Worm (Caenorhabditis elegans): ENCODE measurements around the gene prdx-2.

prdx-2 gene

ce11 chrII:5389831-5390323, 11.9 kb downstream of the prdx-2 start, which contains the start of gene ndx-6:
ndx-6 (minus strand) TSS chrII:5389881.
- TF ChIP-seq sem-2 (GFP tag; optimal IDR thresholded peaks at IDR 0.05) (no peak), elt-3 (tag; optimal IDR thresholded peaks at IDR 0.05) (no peak), ham-2 (GFP tag; optimal IDR thresholded peaks at IDR 0.05) (no peak), flh-1 (GFP tag; optimal IDR thresholded peaks at IDR 0.05) (no peak), ztf-11 (tag; optimal IDR thresholded peaks at IDR 0.05) (no peak), sptf-1 (tag; optimal IDR thresholded peaks at IDR 0.05) (peak; percentile 71), drap-1 (GFP tag; optimal IDR thresholded peaks at IDR 0.05) (peak; percentile 25), ceh-43 (GFP tag; optimal IDR thresholded peaks at IDR 0.05) (no peak), hlh-1 (tag; optimal IDR thresholded peaks at IDR 0.05) (peak; percentile 25), blmp-1 (tag; optimal IDR thresholded peaks at IDR 0.05) (no peak), ceh-83 (GFP tag; optimal IDR thresholded peaks at IDR 0.05) (peak; percentile 2), pha-4 (tag; optimal IDR thresholded peaks at IDR 0.05) (peak; percentile 82), mls-2 (tag; optimal IDR thresholded peaks at IDR 0.05) (peak; percentile 61), nhr-28 (tag; optimal IDR thresholded peaks at IDR 0.05) (no peak), mep-1 (tag; optimal IDR thresholded peaks at IDR 0.05) (peak; percentile 92), nhr-237 (tag; optimal IDR thresholded peaks at IDR 0.05) (peak; percentile 74), lsy-2 (tag; optimal IDR thresholded peaks at IDR 0.05) (peak; percentile 78), nhr-12 (tag; optimal IDR thresholded peaks at IDR 0.05) (no peak), tbx-8 (GFP tag; optimal IDR thresholded peaks at IDR 0.05) (no peak), unc-39 (tag; optimal IDR thresholded peaks at IDR 0.05) (no peak), elt-1 (tag; optimal IDR thresholded peaks at IDR 0.05; ENCODE audit: borderline replicate concordance, insufficient read depth) (no peak), bed-3 (GFP tag; optimal IDR thresholded peaks at IDR 0.05) (no peak), M03D4.4 (tag; optimal IDR thresholded peaks at IDR 0.05) (peak; percentile 46), nhr-76 (tag; optimal IDR thresholded peaks at IDR 0.05) (no peak), cnd-1 (tag; optimal IDR thresholded peaks at IDR 0.05) (no peak), mab-5 (tag; optimal IDR thresholded peaks at IDR 0.05) (no peak), lin-13 (tag; optimal IDR thresholded peaks at IDR 0.05) (peak; percentile 75), ceh-39 (tag; optimal IDR thresholded peaks at IDR 0.05) (no peak), snpc-4 (tag; optimal IDR thresholded peaks at IDR 0.05) (no peak), unc-120 (tag; optimal IDR thresholded peaks at IDR 0.05; ENCODE audit: poor library complexity, severe bottlenecking) (peak; percentile 50), unc-62 (GFP tag; optimal IDR thresholded peaks at IDR 0.05) (peak; percentile 7), nhr-2 (tag; optimal IDR thresholded peaks at IDR 0.05) (no peak), zip-8 (tag; optimal IDR thresholded peaks at IDR 0.05) (peak; percentile 19), lin-32 (GFP tag; optimal IDR thresholded peaks at IDR 0.05) (no peak), ces-1 (GFP tag; optimal IDR thresholded peaks at IDR 0.05) (peak; percentile 34)

- TF ChIP-seq zip-8 (tag; optimal IDR thresholded peaks at IDR 0.05) = no peak
- no peak for TF ChIP-seq ceh-83 (GFP tag; optimal IDR thresholded peaks at IDR 0.05)
- no peak for TF ChIP-seq sem-2 (GFP tag; optimal IDR thresholded peaks at IDR 0.05)
- no peak for TF ChIP-seq ztf-11 (tag; optimal IDR thresholded peaks at IDR 0.05)
- TF ChIP-seq mab-5 (tag; optimal IDR thresholded peaks at IDR 0.05) = no peak
- no peak for TF ChIP-seq ceh-43 (GFP tag; optimal IDR thresholded peaks at IDR 0.05)
- no peak for TF ChIP-seq elt-3 (tag; optimal IDR thresholded peaks at IDR 0.05)
- no peak for TF ChIP-seq M03D4.4 (tag; optimal IDR thresholded peaks at IDR 0.05)
- no peak for TF ChIP-seq nhr-2 (tag; optimal IDR thresholded peaks at IDR 0.05)
- TF ChIP-seq ces-1 (GFP tag; optimal IDR thresholded peaks at IDR 0.05) = no peak
- no peak for TF ChIP-seq lsy-2 (tag; optimal IDR thresholded peaks at IDR 0.05)
- TF ChIP-seq ceh-39 (tag; optimal IDR thresholded peaks at IDR 0.05) = no peak
- no peak for TF ChIP-seq ham-2 (GFP tag; optimal IDR thresholded peaks at IDR 0.05)
- TF ChIP-seq pha-4 (tag; optimal IDR thresholded peaks at IDR 0.05) = no peak
- TF ChIP-seq elt-1 (tag; optimal IDR thresholded peaks at IDR 0.05; ENCODE audit: borderline replicate concordance, insufficient read depth) = no peak
- no peak for TF ChIP-seq unc-120 (tag; optimal IDR thresholded peaks at IDR 0.05; ENCODE audit: poor library complexity, severe bottlenecking)
- no peak for TF ChIP-seq lin-32 (GFP tag; optimal IDR thresholded peaks at IDR 0.05)
- no peak for TF ChIP-seq flh-1 (GFP tag; optimal IDR thresholded peaks at IDR 0.05)
- no peak for TF ChIP-seq nhr-76 (tag; optimal IDR thresholded peaks at IDR 0.05)
- TF ChIP-seq unc-62 (GFP tag; optimal IDR thresholded peaks at IDR 0.05) = no peak
These were observed 13.5 kb downstream of the prdx-2 start for ce11 chrII:5391447-5391846.

DNA sequence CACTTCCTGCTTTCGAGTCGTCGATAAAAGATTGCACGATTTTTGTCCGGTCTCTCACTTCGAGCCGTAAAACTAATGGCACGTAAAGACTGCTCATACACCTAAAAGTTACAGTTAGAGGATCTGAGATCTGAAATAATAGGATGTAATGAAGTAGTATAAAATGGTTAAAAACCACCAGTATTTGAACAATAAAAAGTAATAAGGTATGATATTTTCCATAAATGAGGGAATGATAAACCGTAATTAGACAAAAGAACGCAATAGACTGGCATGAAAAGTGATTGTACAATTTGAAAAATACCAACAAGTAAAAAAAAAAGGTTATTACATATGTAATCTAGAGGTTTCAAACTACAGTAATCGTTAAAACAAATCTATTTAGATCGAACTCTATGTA, 15.1 kb downstream of the prdx-2 start, which contains the start of gene brap-2:
Gene brap-2 (minus strand): TSS at position 101 of the 400 bp plus-strand sequence.
- TF ChIP-seq cnd-1 (tag; optimal IDR thresholded peaks at IDR 0.05) = no peak
- no peak for TF ChIP-seq bed-3 (GFP tag; optimal IDR thresholded peaks at IDR 0.05)
- no peak for TF ChIP-seq lin-13 (tag; optimal IDR thresholded peaks at IDR 0.05)
- TF ChIP-seq ces-1 (GFP tag; optimal IDR thresholded peaks at IDR 0.05) = no peak
- no peak for TF ChIP-seq tbx-8 (GFP tag; optimal IDR thresholded peaks at IDR 0.05)
- no peak for TF ChIP-seq unc-39 (tag; optimal IDR thresholded peaks at IDR 0.05)
- TF ChIP-seq mls-2 (tag; optimal IDR thresholded peaks at IDR 0.05) = no peak
- no peak for TF ChIP-seq sptf-1 (tag; optimal IDR thresholded peaks at IDR 0.05)
- TF ChIP-seq drap-1 (GFP tag; optimal IDR thresholded peaks at IDR 0.05) = no peak
- no peak for TF ChIP-seq unc-120 (tag; optimal IDR thresholded peaks at IDR 0.05; ENCODE audit: poor library complexity, severe bottlenecking)
- no peak for TF ChIP-seq mab-5 (tag; optimal IDR thresholded peaks at IDR 0.05)
- TF ChIP-seq ceh-83 (GFP tag; optimal IDR thresholded peaks at IDR 0.05) = no peak
- no peak for TF ChIP-seq ceh-39 (tag; optimal IDR thresholded peaks at IDR 0.05)
- TF ChIP-seq flh-1 (GFP tag; optimal IDR thresholded peaks at IDR 0.05) = no peak
- no peak for TF ChIP-seq elt-1 (tag; optimal IDR thresholded peaks at IDR 0.05; ENCODE audit: borderline replicate concordance, insufficient read depth)
- TF ChIP-seq nhr-28 (tag; optimal IDR thresholded peaks at IDR 0.05) = no peak
- no peak for TF ChIP-seq nhr-76 (tag; optimal IDR thresholded peaks at IDR 0.05)
- TF ChIP-seq blmp-1 (tag; optimal IDR thresholded peaks at IDR 0.05) = no peak
